Fruit fly (Drosophila melanogaster) S2 (cell line): ENCODE results near the gene unc-119.
A peak's percentile ranks its signal among the peaks of the same experiment; 100 is the strongest.

Experiments
- CG8478 ChIP-seq: fragments of >200 bp; optimal IDR thresholded peaks from 2 replicates; lab custom pipeline; 2018
- CTCF ChIP-seq, 2 experiments: fragments of >200 bp; optimal IDR thresholded peaks; 2 replicates each; lab custom pipeline; 2018

DNA sequence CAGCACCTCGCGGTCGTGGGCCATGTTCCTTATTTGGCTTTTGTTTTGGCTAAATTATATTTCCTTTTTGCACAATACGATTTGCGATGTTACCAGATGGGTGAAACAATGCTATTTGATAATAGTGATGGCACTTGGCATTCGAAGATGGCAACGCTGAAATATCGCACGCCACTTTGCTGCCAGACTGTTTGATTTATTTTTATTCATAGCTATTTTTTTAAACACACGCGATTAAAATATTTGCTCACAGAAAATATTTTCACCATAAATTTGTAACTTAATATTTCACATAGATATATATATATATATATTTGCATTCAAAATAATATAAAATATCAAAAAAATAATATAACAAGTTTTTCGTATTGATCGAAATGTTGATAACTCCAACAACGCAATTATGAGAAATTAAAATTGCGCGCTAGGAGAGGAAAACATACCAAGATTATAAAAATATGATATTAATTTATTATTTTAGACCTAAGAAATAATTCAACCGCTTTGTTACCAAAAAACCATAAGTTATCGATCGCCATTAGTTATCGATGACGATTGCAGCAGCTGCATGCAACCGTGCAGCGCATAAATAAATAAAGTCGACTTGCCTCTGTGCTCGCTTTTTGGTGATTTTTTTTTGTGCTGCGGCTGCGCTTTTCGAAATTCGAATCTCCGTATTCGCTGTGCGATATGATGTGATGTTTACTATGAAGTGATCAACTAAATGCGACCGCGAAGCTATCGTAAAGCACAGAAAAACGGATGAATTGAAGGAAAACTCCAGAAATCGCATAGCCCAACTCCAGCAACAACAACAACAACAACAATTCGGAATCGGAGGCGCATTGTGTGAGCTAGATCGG, 32.8 kb upstream of the unc-119 start, which contains the start of the genes Atg5 and Dok:
- TF ChIP-seq CG8478 (lab: Kevin White, UChicago), result no peak
- TF ChIP-seq CTCF (optimal IDR thresholded peaks at IDR 0.05; lab: Kevin White, UChicago), result peak in 1 of 2 experiments; percentile 26
